Worm (Caenorhabditis elegans) whole organism, late embryonic: ENCODE data around the gene C06A8.8.

Source experiments
- dve-1 ChIP-seq: sonication (generic microtip); optimal IDR thresholded peaks from 2 replicates; lab custom pipeline; 2017; ENCODE audit warnings: antibody characterized with exemption, mild to moderate bottlenecking, missing genetic modification characterization, missing compliant biosample characterization
- fkh-10 ChIP-seq: fragments of 150-350 bp; optimal IDR thresholded peaks from 2 replicates; lab custom pipeline; 2014; ENCODE audit warnings: missing biosample characterization, missing genetic modification reagents, missing genetic modification characterization
- nhr-232 ChIP-seq: sonication (generic microtip); optimal IDR thresholded peaks from 2 replicates; lab custom pipeline; 2016; ENCODE audit warnings: missing genetic modification characterization, missing compliant biosample characterization
- npax-4 ChIP-seq: sonication (generic microtip); optimal IDR thresholded peaks from 2 replicates; lab custom pipeline; 2016; ENCODE audit warnings: missing genetic modification characterization, missing compliant biosample characterization
- pha-4 ChIP-seq: fragments of 150-350 bp; optimal IDR thresholded peaks from 2 replicates; lab custom pipeline; 2018; ENCODE audit warnings: missing biosample characterization, missing genetic modification reagents, missing genetic modification characterization
- pqm-1 ChIP-seq: sonication (generic microtip); optimal IDR thresholded peaks from 2 replicates; lab custom pipeline; 2016; ENCODE audit warnings: missing genetic modification characterization, missing compliant biosample characterization
- unc-3 ChIP-seq, 2 experiments: fragments of 200-800 bp in 1 of 2; sonication (Bioruptor generic) in 1 of 2; sonication (generic microtip) in 1 of 2; conservative IDR thresholded peaks in 1 of 2; optimal IDR thresholded peaks in 1 of 2; 2 replicates each; pipeline versions ENCODE4 v1.3.6 to Lab custom; 2016 to 2022; ENCODE audit warnings: missing compliant biosample characterization in 2 of 2, missing genetic modification characterization in 2 of 2, missing genetic modification reagents in 1 of 2
- zip-5 ChIP-seq: sonication (generic microtip); optimal IDR thresholded peaks from 2 replicates; lab custom pipeline; 2016; ENCODE audit warnings: missing genetic modification characterization, missing compliant biosample characterization

- no peak for TF ChIP-seq npax-4 (tag; lab: Kevin White, UChicago)
- no peak for TF ChIP-seq zip-5
- no peak for TF ChIP-seq pqm-1
- TF ChIP-seq unc-3 (GFP tag; conservative IDR thresholded peaks at IDR 0.05; lab: Robert Waterston, UW): no peak
- TF ChIP-seq unc-3 (tag; optimal IDR thresholded peaks at IDR 0.05; lab: Kevin White, UChicago): no peak
- TF ChIP-seq dve-1 (tag; lab: Kevin White, UChicago): no peak
- no peak for TF ChIP-seq nhr-232 (tag; lab: Kevin White, UChicago)
- no peak for TF ChIP-seq pha-4 (tag; lab: Kevin White, UChicago)
- TF ChIP-seq fkh-10 (GFP tag; lab: Kevin White, UChicago): no peak
Measured at ce11 chrII:7816163-7816776, 44.5 kb upstream of the C06A8.8 start, which contains the start of gene cki-2.
